In genomic region chr3L:5184860-5185639, dm6 we compare ENCODE assay signal across 1 fruit fly cellular context.
TF ChIP-seq lines count a peak whose summit lies in the region.

No protein-coding gene starts in this region.

TF ChIP-seq in whole organism, embryonic, 481 proteins besides CTCF, POLR2A, EP300 and RAD21 (continued from another document and continues in another):
- TF ChIP-seq jigr1 (GFP tag; IDR thresholded peaks at IDR 0.05; lab: Robert Waterston, UW) (no peak), CG8924 (tag; optimal IDR thresholded peaks at IDR 0.05; lab: Kevin White, UChicago) (peak; percentile 24), CG8359 (GFP tag; optimal IDR thresholded peaks at IDR 0.05; lab: Kevin White, UChicago; ENCODE audit: borderline replicate concordance) (peak; percentile 22), eve (GFP tag; optimal IDR thresholded peaks at IDR 0.05; lab: Kevin White, UChicago) (peak in 1 of 2 experiments; percentile 35), chn (GFP tag; optimal IDR thresholded peaks at IDR 0.05; lab: Kevin White, UChicago) (peak; percentile 24), HLH3B (GFP tag; IDR thresholded peaks at IDR 0.05; lab: Robert Waterston, UW) (0 out of 2 replicates have a peak, but pooled peaks have one; percentile 14), tup (GFP tag; optimal IDR thresholded peaks at IDR 0.05; lab: Kevin White, UChicago) (no peak), bsh (GFP tag; optimal IDR thresholded peaks at IDR 0.05; lab: Kevin White, UChicago) (peak in 1 of 2 experiments; percentile 25), HLH4C (GFP tag; IDR thresholded peaks at IDR 0.05; lab: Robert Waterston, UW; ENCODE audit: partially characterized antibody) (no peak), CG8944 (GFP tag; optimal IDR thresholded peaks at IDR 0.05; lab: Kevin White, UChicago) (peak; percentile 9), CG12219 (GFP tag; optimal IDR thresholded peaks at IDR 0.05; lab: Kevin White, UChicago) (peak; percentile 4), Ssrp (tag; optimal IDR thresholded peaks at IDR 0.05; lab: Kevin White, UChicago) (peak; percentile 49), Sox100B (GFP tag; optimal IDR thresholded peaks at IDR 0.05; lab: Kevin White, UChicago) (peak; percentile 62), pho (GFP tag; optimal IDR thresholded peaks at IDR 0.05; lab: Kevin White, UChicago) (peak; percentile 69), CG9609 (GFP tag; optimal IDR thresholded peaks at IDR 0.05; lab: Kevin White, UChicago) (peak; percentile 68), lilli (GFP tag; optimal IDR thresholded peaks at IDR 0.05; lab: Kevin White, UChicago) (peak; percentile 77), Nf-YA (GFP tag; IDR thresholded peaks at IDR 0.05; lab: Robert Waterston, UW) (no peak), CG5245 (GFP tag; optimal IDR thresholded peaks at IDR 0.05; lab: Kevin White, UChicago) (peak; percentile 21), CG4282 (GFP tag; optimal IDR thresholded peaks at IDR 0.05; lab: Kevin White, UChicago) (peak; percentile 31), pnt (GFP tag; optimal IDR thresholded peaks at IDR 0.05; lab: Kevin White, UChicago) (peak; percentile 29), Vsx1 (GFP tag; optimal IDR thresholded peaks at IDR 0.05; lab: Kevin White, UChicago) (no peak), bab2 (GFP tag; optimal IDR thresholded peaks at IDR 0.05; lab: Kevin White, UChicago) (peak; percentile 17), Oli (tag; optimal IDR thresholded peaks at IDR 0.05; lab: Kevin White, UChicago) (peak; percentile 75), BEAF-32 (GFP tag; optimal IDR thresholded peaks at IDR 0.05; lab: Kevin White, UChicago) (no peak), YL-1 (GFP tag; optimal IDR thresholded peaks at IDR 0.05; lab: Kevin White, UChicago) (peak; percentile 12), E2f2 (GFP tag; IDR thresholded peaks at IDR 0.05; lab: Robert Waterston, UW) (peak; percentile 19; the same call in 1 of the 2 replicates), CG17359 (tag; optimal IDR thresholded peaks at IDR 0.05; lab: Kevin White, UChicago) (peak; percentile 47), hbn (GFP tag; IDR thresholded peaks at IDR 0.05; lab: Robert Waterston, UW; ENCODE audit: partially characterized antibody) (peak; percentile 57; the same call in 1 of the 2 replicates), Hmr (GFP tag; optimal IDR thresholded peaks at IDR 0.05; lab: Kevin White, UChicago) (peak; percentile 55), CG2129 (GFP tag; IDR thresholded peaks at IDR 0.05; lab: Robert Waterston, UW; ENCODE audit: partially characterized antibody) (peak; percentile 15; the same call in 1 of the 2 replicates), CG18619 (GFP tag; optimal IDR thresholded peaks at IDR 0.05; lab: Kevin White, UChicago) (peak; percentile 83), CG10209 (GFP tag; optimal IDR thresholded peaks at IDR 0.05; lab: Kevin White, UChicago) (peak; percentile 74), nmo (GFP tag; optimal IDR thresholded peaks at IDR 0.05; lab: Kevin White, UChicago) (peak; percentile 54), stc (GFP tag; IDR thresholded peaks at IDR 0.05; lab: Robert Waterston, UW) (peak; percentile 37; the same call in 1 of the 2 replicates), Fer1 (GFP tag; optimal IDR thresholded peaks at IDR 0.05; lab: Kevin White, UChicago) (peak; percentile 35), sisA (GFP tag; IDR thresholded peaks at IDR 0.05; lab: Robert Waterston, UW) (peak; percentile 55), gsb-n (tag; optimal IDR thresholded peaks at IDR 0.05; lab: Kevin White, UChicago) (no peak), Bdp1 (GFP tag; optimal IDR thresholded peaks at IDR 0.05; lab: Kevin White, UChicago) (no peak), CG4854 (GFP tag; optimal IDR thresholded peaks at IDR 0.05; lab: Kevin White, UChicago) (peak; percentile 0), Stat92E (GFP tag; optimal IDR thresholded peaks at IDR 0.05; lab: Kevin White, UChicago) (peak in 1 of 3 experiments; percentile 27), CG7963 (GFP tag; IDR thresholded peaks at IDR 0.05; lab: Robert Waterston, UW; ENCODE audit: partially characterized antibody) (no peak), zf30C (GFP tag; optimal IDR thresholded peaks at IDR 0.05; lab: Kevin White, UChicago) (peak; percentile 46), sug (tag; optimal IDR thresholded peaks at IDR 0.05; lab: Kevin White, UChicago) (peak; percentile 27), sob (GFP tag; IDR thresholded peaks at IDR 0.05; lab: Robert Waterston, UW) (no peak), CG6813 (GFP tag; optimal IDR thresholded peaks at IDR 0.05; lab: Kevin White, UChicago) (no peak), prd (optimal IDR thresholded peaks at IDR 0.05; lab: Kevin White, UChicago) (no peak), prd (GFP tag; IDR thresholded peaks at IDR 0.05; lab: Robert Waterston, UW) (peak; percentile 31; the same call in 2 of the 3 replicates), CG15514 (GFP tag; optimal IDR thresholded peaks at IDR 0.05; lab: Kevin White, UChicago) (no peak), CG33213 (GFP tag; optimal IDR thresholded peaks at IDR 0.05; lab: Kevin White, UChicago) (peak; percentile 23), CG30403 (GFP tag; optimal IDR thresholded peaks at IDR 0.05; lab: Kevin White, UChicago) (peak; percentile 71), Ada2b (GFP tag; IDR thresholded peaks at IDR 0.05; lab: Robert Waterston, UW) (no peak), cad (GFP tag; optimal IDR thresholded peaks at IDR 0.05; lab: Kevin White, UChicago) (no peak), CG7556 (GFP tag; optimal IDR thresholded peaks at IDR 0.05; lab: Kevin White, UChicago) (peak; percentile 70), CG3847 (GFP tag; IDR thresholded peaks at IDR 0.05; lab: Robert Waterston, UW) (peak; percentile 44), vvl (GFP tag; IDR thresholded peaks at IDR 0.05; lab: Robert Waterston, UW) (peak; percentile 61; the same call in 1 of the 2 replicates), al (GFP tag; IDR thresholded peaks at IDR 0.05; lab: Robert Waterston, UW) (peak; percentile 53; the same call in 1 of the 2 replicates), Gug (GFP tag; IDR thresholded peaks at IDR 0.05; lab: Robert Waterston, UW) (0 out of 4 replicates have a peak, but pooled peaks have one; percentile 19), danr (GFP tag; IDR thresholded peaks at IDR 0.05; lab: Robert Waterston, UW) (no peak), gfzf (GFP tag; optimal IDR thresholded peaks at IDR 0.05; lab: Kevin White, UChicago) (no peak), CG11504 (tag; optimal IDR thresholded peaks at IDR 0.05; lab: Kevin White, UChicago) (peak; percentile 73), HLHmδ (GFP tag; optimal IDR thresholded peaks at IDR 0.05; lab: Kevin White, UChicago) (no peak), Asciz (GFP tag; optimal IDR thresholded peaks at IDR 0.05; lab: Kevin White, UChicago) (no peak), Dbx (GFP tag; IDR thresholded peaks at IDR 0.05; lab: Robert Waterston, UW) (0 out of 3 replicates have a peak, but pooled peaks have one; percentile 25), gce (GFP tag; IDR thresholded peaks at IDR 0.05; lab: Robert Waterston, UW) (0 out of 3 replicates have a peak, but pooled peaks have one; percentile 2), h (optimal IDR thresholded peaks at IDR 0.05; lab: Kevin White, UChicago) (no peak), CG34376 (GFP tag; optimal IDR thresholded peaks at IDR 0.05; lab: Kevin White, UChicago) (peak; percentile 9), caup (GFP tag; optimal IDR thresholded peaks at IDR 0.05; lab: Kevin White, UChicago; ENCODE audit: severe bottlenecking) (peak; percentile 36), CG8089 (GFP tag; optimal IDR thresholded peaks at IDR 0.05; lab: Kevin White, UChicago) (no peak), sqz (GFP tag; optimal IDR thresholded peaks at IDR 0.05; lab: Kevin White, UChicago) (peak; percentile 81), CG17385 (GFP tag; optimal IDR thresholded peaks at IDR 0.05; lab: Kevin White, UChicago) (peak; percentile 86), aop (GFP tag; IDR thresholded peaks at IDR 0.05; lab: Robert Waterston, UW) (0 out of 2 replicates have a peak, but pooled peaks have one; percentile 9), Hr3 (GFP tag; optimal IDR thresholded peaks at IDR 0.05; lab: Kevin White, UChicago) (peak; percentile 41), CHES-1-like (GFP tag; optimal IDR thresholded peaks at IDR 0.05; lab: Kevin White, UChicago) (no peak), fu2 (GFP tag; optimal IDR thresholded peaks at IDR 0.05; lab: Kevin White, UChicago) (peak; percentile 65), az2 (GFP tag; optimal IDR thresholded peaks at IDR 0.05; lab: Kevin White, UChicago) (peak; percentile 53), chm (GFP tag; IDR thresholded peaks at IDR 0.05; lab: Robert Waterston, UW) (no peak), Antp (GFP tag; optimal IDR thresholded peaks at IDR 0.05; lab: Kevin White, UChicago) (peak; percentile 29), her (GFP tag; optimal IDR thresholded peaks at IDR 0.05; lab: Kevin White, UChicago) (no peak), dpn (GFP tag; optimal IDR thresholded peaks at IDR 0.05; lab: Kevin White, UChicago) (peak; percentile 64 to 68), CG10462 (GFP tag; optimal IDR thresholded peaks at IDR 0.05; lab: Kevin White, UChicago) (peak; percentile 13), HHEX (GFP tag; optimal IDR thresholded peaks at IDR 0.05; lab: Kevin White, UChicago) (peak; percentile 68), CG13424 (tag; optimal IDR thresholded peaks at IDR 0.05; lab: Kevin White, UChicago) (peak; percentile 55), Eip74EF (GFP tag; optimal IDR thresholded peaks at IDR 0.05; lab: Kevin White, UChicago) (peak in 1 of 2 experiments; percentile 24), sna (GFP tag; IDR thresholded peaks at IDR 0.05; lab: Robert Waterston, UW; ENCODE audit: partially characterized antibody) (peak; percentile 73), rib (GFP tag; IDR thresholded peaks at IDR 0.05; lab: Robert Waterston, UW) (no peak), CG33557 (GFP tag; optimal IDR thresholded peaks at IDR 0.05; lab: Kevin White, UChicago) (no peak), CG2712 (tag; optimal IDR thresholded peaks at IDR 0.05; lab: Kevin White, UChicago) (peak; percentile 57), E2f1 (GFP tag; IDR thresholded peaks at IDR 0.05; lab: Robert Waterston, UW) (peak; percentile 12; the same call in 1 of the 2 replicates), CG31224 (GFP tag; IDR thresholded peaks at IDR 0.05; lab: Robert Waterston, UW) (0 out of 2 replicates have a peak, but pooled peaks have one; percentile 17), Ets65A (GFP tag; lab: Kevin White, UChicago) (peak; percentile 53), Med (GFP tag; lab: Kevin White, UChicago) (peak; percentile 86), jing (GFP tag; optimal IDR thresholded peaks at IDR 0.05; lab: Kevin White, UChicago) (no peak), CG4730 (GFP tag; IDR thresholded peaks at IDR 0.05; lab: Robert Waterston, UW) (no peak), CG5180 (GFP tag; optimal IDR thresholded peaks at IDR 0.05; lab: Kevin White, UChicago) (peak; percentile 10), CG7928 (GFP tag; optimal IDR thresholded peaks at IDR 0.05; lab: Kevin White, UChicago) (no peak), CG32772 (GFP tag; IDR thresholded peaks at IDR 0.05; lab: Robert Waterston, UW) (0 out of 2 replicates have a peak, but pooled peaks have one; percentile 11), Abd-B (GFP tag; optimal IDR thresholded peaks at IDR 0.05; lab: Kevin White, UChicago) (peak; percentile 45), Lhr (GFP tag; optimal IDR thresholded peaks at IDR 0.05; lab: Kevin White, UChicago) (no peak), croc (GFP tag; conservative IDR thresholded peaks at IDR 0.05; lab: Robert Waterston, UW) (no peak), insv (GFP tag; optimal IDR thresholded peaks at IDR 0.05; lab: Kevin White, UChicago) (no peak), CG10959 (GFP tag; IDR thresholded peaks at IDR 0.05; lab: Robert Waterston, UW) (no peak), B-H1 (GFP tag; IDR thresholded peaks at IDR 0.05; lab: Robert Waterston, UW) (peak; percentile 30; the same call in 2 of the 3 replicates), Dek (tag; optimal IDR thresholded peaks at IDR 0.05; lab: Kevin White, UChicago) (peak; percentile 52), Xbp1 (GFP tag; optimal IDR thresholded peaks at IDR 0.05; lab: Kevin White, UChicago) (peak; percentile 55), CG31388 (GFP tag; optimal IDR thresholded peaks at IDR 0.05; lab: Kevin White, UChicago) (no peak), seq (GFP tag; IDR thresholded peaks at IDR 0.05; lab: Robert Waterston, UW) (peak; percentile 41), D (optimal IDR thresholded peaks at IDR 0.05; lab: Kevin White, UChicago) (no peak), D (GFP tag; optimal IDR thresholded peaks at IDR 0.05; lab: Kevin White, UChicago) (peak; percentile 24), CG6254 (GFP tag; optimal IDR thresholded peaks at IDR 0.05; lab: Kevin White, UChicago) (peak; percentile 21), ftz-f1 (GFP tag; optimal IDR thresholded peaks at IDR 0.05; lab: Kevin White, UChicago) (no peak), CG15011 (GFP tag; optimal IDR thresholded peaks at IDR 0.05; lab: Kevin White, UChicago) (peak; percentile 32), fd3F (GFP tag; optimal IDR thresholded peaks at IDR 0.05; lab: Kevin White, UChicago) (peak; percentile 37), Aef1 (GFP tag; IDR thresholded peaks at IDR 0.05; lab: Robert Waterston, UW) (0 out of 3 replicates have a peak, but pooled peaks have one; percentile 34), CG32767 (GFP tag; IDR thresholded peaks at IDR 0.05; lab: Robert Waterston, UW) (peak; percentile 42; the same call in 1 of the 2 replicates), CG11723 (GFP tag; optimal IDR thresholded peaks at IDR 0.05; lab: Kevin White, UChicago) (peak; percentile 22), CG34422 (GFP tag; IDR thresholded peaks at IDR 0.05; lab: Robert Waterston, UW) (peak; percentile 16; the same call in 1 of the 3 replicates), Adf1 (GFP tag; IDR thresholded peaks at IDR 0.05; lab: Robert Waterston, UW) (peak; percentile 98), sr (GFP tag; IDR thresholded peaks at IDR 0.05; lab: Robert Waterston, UW) (peak; percentile 24; the same call in 1 of the 3 replicates), CG8388 (GFP tag; optimal IDR thresholded peaks at IDR 0.05; lab: Kevin White, UChicago) (peak; percentile 17), Lim3 (GFP tag; IDR thresholded peaks at IDR 0.05; lab: Robert Waterston, UW) (no peak), esg (GFP tag; conservative IDR thresholded peaks at IDR 0.05; lab: Robert Waterston, UW) (peak; percentile 58; the same call in 1 of the 2 replicates), CG10321 (GFP tag; IDR thresholded peaks at IDR 0.05; lab: Robert Waterston, UW) (no peak), CG18262 (tag; optimal IDR thresholded peaks at IDR 0.05; lab: Kevin White, UChicago) (peak; percentile 56), Meics (GFP tag; optimal IDR thresholded peaks at IDR 0.05; lab: Kevin White, UChicago) (peak; percentile 71), CG3163 (GFP tag; optimal IDR thresholded peaks at IDR 0.05; lab: Kevin White, UChicago) (peak; percentile 86), CG10431 (GFP tag; optimal IDR thresholded peaks at IDR 0.05; lab: Kevin White, UChicago) (no peak), CG9437 (GFP tag; optimal IDR thresholded peaks at IDR 0.05; lab: Kevin White, UChicago) (peak; percentile 69), ssp (GFP tag; IDR thresholded peaks at IDR 0.05; lab: Robert Waterston, UW) (no peak)
